Fruit fly (Drosophila melanogaster) whole organism, adult: Measurements from ENCODE around the gene CG32391.

Experiments used
- CG11617 ChIP-seq: fragments of 200-800 bp; sonication (Bioruptor generic); optimal IDR thresholded peaks from 2 replicates; lab custom pipeline; 2017; ENCODE audit warnings: mild to moderate bottlenecking, missing biosample characterization, missing genetic modification reagents, missing genetic modification characterization
- CG12768 ChIP-seq: fragments of 200-800 bp; sonication (Bioruptor generic); optimal IDR thresholded peaks from 2 replicates; lab custom pipeline; 2017; ENCODE audit warnings: missing biosample characterization, missing genetic modification characterization, mild to moderate bottlenecking, moderate library complexity, missing genetic modification reagents
- CG14711 ChIP-seq: fragments of 200-800 bp; sonication (Bioruptor generic); optimal IDR thresholded peaks from 2 replicates; lab custom pipeline; 2018; ENCODE audit warnings: missing biosample characterization, mild to moderate bottlenecking, missing genetic modification characterization, moderate library complexity
- CG1620 ChIP-seq: fragments of 200-800 bp; sonication (Bioruptor generic); optimal IDR thresholded peaks from 2 replicates; lab custom pipeline; 2016; ENCODE audit warnings: missing biosample characterization, missing genetic modification characterization
- CG33017 ChIP-seq: fragments of 200-800 bp; sonication (Bioruptor generic); optimal IDR thresholded peaks from 2 replicates; lab custom pipeline; 2018; ENCODE audit warnings: missing biosample characterization, mild to moderate bottlenecking, missing genetic modification characterization, moderate library complexity
- CG5204 ChIP-seq: fragments of 200-800 bp; sonication (Bioruptor generic); optimal IDR thresholded peaks from 2 replicates; lab custom pipeline; 2016; ENCODE audit warnings: missing biosample characterization, missing genetic modification characterization
- Clk ChIP-seq: fragments of 200-800 bp; sonication (Bioruptor generic); optimal IDR thresholded peaks from 2 replicates; lab custom pipeline; 2017; ENCODE audit warnings: missing biosample characterization, missing genetic modification characterization
- Crg-1 ChIP-seq: fragments of 200-800 bp; sonication (Bioruptor generic); optimal IDR thresholded peaks from 2 replicates; lab custom pipeline; 2016; ENCODE audit warnings: missing biosample characterization, missing genetic modification characterization
- Hr96 ChIP-seq: fragments of 200-800 bp; sonication (Bioruptor generic); optimal IDR thresholded peaks from 2 replicates; lab custom pipeline; 2016; ENCODE audit warnings: missing biosample characterization, missing genetic modification characterization
- Mnt ChIP-seq: fragments of 200-800 bp; sonication (Bioruptor generic); optimal IDR thresholded peaks from 2 replicates; lab custom pipeline; 2016; ENCODE audit warnings: missing biosample characterization, mild to moderate bottlenecking, missing genetic modification characterization
- bab1 ChIP-seq: fragments of 200-800 bp; sonication (Bioruptor generic); optimal IDR thresholded peaks from 3 replicates; lab custom pipeline; 2019; ENCODE audit warnings: missing biosample characterization, mild to moderate bottlenecking, missing genetic modification characterization, moderate library complexity
- cic ChIP-seq: fragments of 200-800 bp; sonication (Bioruptor generic); optimal IDR thresholded peaks from 2 replicates; lab custom pipeline; 2017; ENCODE audit warnings: missing biosample characterization, mild to moderate bottlenecking, missing genetic modification characterization, moderate library complexity
- cnc ChIP-seq, 2 experiments: fragments of >200 bp; optimal IDR thresholded peaks; 2 replicates each; lab custom pipeline; 2017
- kay ChIP-seq: fragments of 200-800 bp; sonication (Bioruptor generic); peaks from one replicate; lab custom pipeline; 2016; ENCODE audit warnings: missing biosample characterization, missing genetic modification characterization, borderline replicate concordance
- ovo ChIP-seq: fragments of 200-800 bp; sonication (Bioruptor generic); optimal IDR thresholded peaks from 2 replicates; lab custom pipeline; 2016; ENCODE audit warnings: missing biosample characterization, missing genetic modification characterization
- pad ChIP-seq: fragments of 200-800 bp; sonication (Bioruptor generic); optimal IDR thresholded peaks from 3 replicates; lab custom pipeline; 2017; ENCODE audit warnings: missing biosample characterization, missing genetic modification characterization, mild to moderate bottlenecking, moderate library complexity, missing genetic modification reagents
- tj ChIP-seq: fragments of 200-800 bp; sonication (Bioruptor generic); optimal IDR thresholded peaks from 3 replicates; lab custom pipeline; 2017; ENCODE audit warnings: missing biosample characterization, mild to moderate bottlenecking, missing genetic modification characterization, moderate library complexity
- toe ChIP-seq: fragments of 200-800 bp; sonication (Bioruptor generic); optimal IDR thresholded peaks from 2 replicates; lab custom pipeline; 2016; ENCODE audit warnings: missing biosample characterization, missing genetic modification characterization

Gene CG32391

dm6 chr3L:7058401-7058999 lies 10.5 kb downstream of the CG32391 start:
- TF ChIP-seq CG5204 (GFP tag; lab: Kevin White, UChicago): no peak
- TF ChIP-seq toe (GFP tag; lab: Kevin White, UChicago): no peak
- no peak for TF ChIP-seq CG1620 (GFP tag; lab: Kevin White, UChicago)
- no peak for TF ChIP-seq CG11617 (GFP tag; lab: Kevin White, UChicago)
- TF ChIP-seq Mnt: no peak
- no peak for TF ChIP-seq ovo (GFP tag; lab: Kevin White, UChicago)
- TF ChIP-seq Hr96 (GFP tag; lab: Kevin White, UChicago): no peak
- TF ChIP-seq cnc (optimal IDR thresholded peaks at IDR 0.05; lab: Kevin White, UChicago): no peak

- TF ChIP-seq tj (GFP tag; lab: Kevin White, UChicago): no peak
- no peak for TF ChIP-seq kay (GFP tag; lab: Kevin White, UChicago)
These were observed 31.2 kb downstream of the CG32391 start for dm6 chr3L:7037843-7038242.

dm6 chr3L:7035037-7035436 lies 34.0 kb downstream of the CG32391 start:
- TF ChIP-seq toe (GFP tag; lab: Kevin White, UChicago): no peak
- TF ChIP-seq ovo (GFP tag; lab: Kevin White, UChicago): no peak
- no peak for TF ChIP-seq cnc (optimal IDR thresholded peaks at IDR 0.05; lab: Kevin White, UChicago)
- no peak for TF ChIP-seq pad
- TF ChIP-seq CG1620 (GFP tag; lab: Kevin White, UChicago): no peak
- no peak for TF ChIP-seq CG11617 (GFP tag; lab: Kevin White, UChicago)
- TF ChIP-seq Mnt: no peak
- no peak for TF ChIP-seq cic (GFP tag; lab: Kevin White, UChicago)
- no peak for TF ChIP-seq Crg-1 (GFP tag; lab: Kevin White, UChicago)
- no peak for TF ChIP-seq CG12768 (GFP tag; lab: Kevin White, UChicago)
- no peak for TF ChIP-seq CG14711
- no peak for TF ChIP-seq kay (GFP tag; lab: Kevin White, UChicago)
- no peak for TF ChIP-seq Clk (GFP tag; lab: Kevin White, UChicago)
- TF ChIP-seq CG33017 (tag; lab: Kevin White, UChicago): no peak
- TF ChIP-seq tj (GFP tag; lab: Kevin White, UChicago): no peak
- TF ChIP-seq Hr96 (GFP tag; lab: Kevin White, UChicago): no peak

- TF ChIP-seq bab1 (GFP tag; lab: Kevin White, UChicago) (no peak), Crg-1 (GFP tag; lab: Kevin White, UChicago) (no peak), kay (GFP tag; lab: Kevin White, UChicago) (no peak), CG5204 (GFP tag; lab: Kevin White, UChicago) (no peak), CG1620 (GFP tag; lab: Kevin White, UChicago) (no peak), cnc (optimal IDR thresholded peaks at IDR 0.05; lab: Kevin White, UChicago) (no peak)
These were observed 42.3 kb downstream of the CG32391 start, which contains the start of gene CG17744 for dm6 chr3L:7026694-7027093. TSS of gene CG17744 (minus strand) at chr3L:7026794.
